Fruit fly (Drosophila melanogaster) whole organism, prepupa: ENCODE results near the gene CG42299.

ENCODE experiments used
- CG3919 ChIP-seq: fragments of 200-800 bp; sonication (Bioruptor generic); optimal IDR thresholded peaks from 3 replicates; lab custom pipeline; 2016; ENCODE audit warnings: missing biosample characterization, missing genetic modification characterization
- CG6792 ChIP-seq: fragments of 200-800 bp; sonication (Bioruptor generic); optimal IDR thresholded peaks from 3 replicates; lab custom pipeline; 2016; ENCODE audit warnings: missing biosample characterization, missing genetic modification characterization
- CG6854 ChIP-seq: fragments of 200-800 bp; sonication (Bioruptor generic); optimal IDR thresholded peaks from 2 replicates; lab custom pipeline; 2017; ENCODE audit warnings: missing biosample characterization, mild to moderate bottlenecking, missing genetic modification characterization
- Ets21C ChIP-seq: fragments of 200-800 bp; sonication (Bioruptor generic); optimal IDR thresholded peaks from 3 replicates; lab custom pipeline; 2016; ENCODE audit warnings: missing biosample characterization, missing genetic modification characterization
- fkh ChIP-seq: fragments of 200-800 bp; sonication (Bioruptor generic); optimal IDR thresholded peaks from 3 replicates; lab custom pipeline; 2017; ENCODE audit warnings: missing biosample characterization, mild to moderate bottlenecking, missing genetic modification characterization, moderate library complexity
- net ChIP-seq: fragments of 200-800 bp; sonication (Bioruptor generic); optimal IDR thresholded peaks from 3 replicates; lab custom pipeline; 2016; ENCODE audit warnings: missing biosample characterization, missing genetic modification characterization
- spab ChIP-seq: fragments of 200-800 bp; sonication (Bioruptor generic); optimal IDR thresholded peaks from 2 replicates; lab custom pipeline; 2017; ENCODE audit warnings: missing biosample characterization, mild to moderate bottlenecking, missing genetic modification characterization, missing genetic modification reagents

DNA sequence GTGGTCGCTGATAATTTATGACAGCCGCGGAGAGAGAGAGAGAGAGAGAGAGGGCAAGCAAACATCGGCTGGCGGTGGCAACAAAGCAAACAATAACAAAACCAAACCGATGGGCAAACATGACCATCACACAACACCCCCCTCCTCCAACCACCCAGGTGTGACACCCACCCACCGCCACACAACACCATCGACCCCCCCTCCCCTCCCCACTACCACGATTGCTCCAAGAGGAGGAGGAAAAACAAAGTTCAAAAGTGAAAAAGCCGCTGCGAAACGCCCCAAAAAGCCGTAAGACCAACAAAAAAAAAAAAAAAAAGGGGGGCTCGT, 44.1 kb upstream of the CG42299 start:
- TF ChIP-seq spab (GFP tag; lab: Kevin White, UChicago) (no peak), Ets21C (GFP tag; lab: Kevin White, UChicago) (no peak), net (GFP tag; lab: Kevin White, UChicago) (no peak), fkh (GFP tag; lab: Kevin White, UChicago) (peak; percentile 88), CG6792 (GFP tag; lab: Kevin White, UChicago) (no peak), CG6854 (GFP tag; lab: Kevin White, UChicago) (no peak), CG3919 (no peak)
